Fruit fly (Drosophila melanogaster) whole organism, embryonic: ENCODE results near the gene CG17134.

ENCODE experiments used
- Antp ChIP-seq: fragments of 200-800 bp; sonication (Bioruptor generic); optimal IDR thresholded peaks from 3 replicates; lab custom pipeline; 2016; ENCODE audit warnings: missing biosample characterization, missing genetic modification characterization
- BEAF-32 ChIP-seq: fragments of 200-800 bp; sonication (Bioruptor generic); optimal IDR thresholded peaks from 3 replicates; lab custom pipeline; 2017; ENCODE audit warnings: missing biosample characterization, missing genetic modification characterization, mild to moderate bottlenecking, moderate library complexity, missing genetic modification reagents
- Bteb2 ChIP-seq: fragments of 200-800 bp; sonication (Bioruptor generic); optimal IDR thresholded peaks from 2 replicates; lab custom pipeline; 2016; ENCODE audit warnings: missing biosample characterization, missing genetic modification characterization
- CG10366 ChIP-seq: fragments of 200-800 bp; sonication (Bioruptor generic); IDR thresholded peaks from 2 replicates; pipeline ENCODE4 v1.3.6; 2022; ENCODE audit warnings: missing biosample characterization, missing genetic modification characterization
- CG15514 ChIP-seq: fragments of 200-800 bp; sonication (Bioruptor generic); optimal IDR thresholded peaks from 3 replicates; lab custom pipeline; 2017; ENCODE audit warnings: missing biosample characterization, missing genetic modification characterization, mild to moderate bottlenecking, moderate library complexity, missing genetic modification reagents
- CG17361 ChIP-seq: fragments of 200-800 bp; sonication (Bioruptor generic); IDR thresholded peaks from 3 replicates; pipeline ENCODE4 v1.3.6; 2022; ENCODE audit warnings: missing biosample characterization, missing genetic modification characterization
- CG17802 ChIP-seq: fragments of 200-800 bp; sonication (Bioruptor generic); optimal IDR thresholded peaks from 2 replicates; lab custom pipeline; 2018; ENCODE audit warnings: missing biosample characterization, mild to moderate bottlenecking, missing genetic modification characterization, moderate library complexity
- CG17829 ChIP-seq: fragments of 200-800 bp; optimal IDR thresholded peaks from 2 replicates; lab custom pipeline; 2019; ENCODE audit warnings: missing biosample characterization, mild to moderate bottlenecking, missing genetic modification characterization, moderate library complexity
- CG34422 ChIP-seq: fragments of 200-800 bp; sonication (Bioruptor generic); IDR thresholded peaks from 3 replicates; pipeline ENCODE4 v1.3.6; 2022; ENCODE audit warnings: missing biosample characterization, missing genetic modification characterization
- CG3995 ChIP-seq: fragments of 200-800 bp; sonication (Bioruptor generic); optimal IDR thresholded peaks from 3 replicates; lab custom pipeline; 2016; ENCODE audit warnings: missing biosample characterization, missing genetic modification characterization
- CG4360 ChIP-seq: fragments of 200-800 bp; sonication (Bioruptor generic); IDR thresholded peaks from 2 replicates; pipeline ENCODE4 v1.3.6; 2022; ENCODE audit warnings: missing biosample characterization, missing genetic modification characterization
- CG6689 ChIP-seq: fragments of 200-800 bp; sonication (Bioruptor generic); IDR thresholded peaks from 2 replicates; pipeline ENCODE4 v1.3.6; 2022; ENCODE audit warnings: missing biosample characterization, missing genetic modification characterization
- CHES-1-like ChIP-seq: fragments of 200-800 bp; sonication (Bioruptor generic); optimal IDR thresholded peaks from 2 replicates; lab custom pipeline; 2016; ENCODE audit warnings: missing biosample characterization, missing genetic modification characterization
- Elba2 ChIP-seq: fragments of 200-800 bp; sonication (Bioruptor generic); optimal IDR thresholded peaks from 3 replicates; lab custom pipeline; 2016; ENCODE audit warnings: missing biosample characterization, missing genetic modification characterization
- Fer2 ChIP-seq: fragments of 200-800 bp; sonication (Bioruptor generic); optimal IDR thresholded peaks from 2 replicates; lab custom pipeline; 2018; ENCODE audit warnings: missing biosample characterization, mild to moderate bottlenecking, missing genetic modification characterization, moderate library complexity
- H15 ChIP-seq: fragments of 200-800 bp; sonication (Bioruptor generic); IDR thresholded peaks from 3 replicates; pipeline ENCODE4 v1.3.6; 2022; ENCODE audit warnings: missing biosample characterization, missing genetic modification characterization
- HLHmδ ChIP-seq: fragments of 200-800 bp; sonication (Bioruptor generic); optimal IDR thresholded peaks from 2 replicates; lab custom pipeline; 2018; ENCODE audit warnings: missing biosample characterization, mild to moderate bottlenecking, missing genetic modification characterization, moderate library complexity
- Hmr ChIP-seq: fragments of 200-800 bp; sonication (Bioruptor generic); optimal IDR thresholded peaks from 3 replicates; lab custom pipeline; 2017; ENCODE audit warnings: mild to moderate bottlenecking, missing biosample characterization, missing genetic modification reagents, missing genetic modification characterization
- Hr3 ChIP-seq: fragments of 200-800 bp; sonication (Bioruptor generic); optimal IDR thresholded peaks from 3 replicates; lab custom pipeline; 2016; ENCODE audit warnings: missing biosample characterization, missing genetic modification characterization
- Hr78 ChIP-seq, 2 experiments: fragments of 200-800 bp in 1 of 2; fragments of >200 bp in 1 of 2; sonication (Bioruptor generic) in 1 of 2; optimal IDR thresholded peaks; 2 replicates each; lab custom pipeline; 2017 to 2019; ENCODE audit warnings: missing biosample characterization in 2 of 2, missing genetic modification characterization in 2 of 2, mild to moderate bottlenecking in 1 of 2, moderate library complexity in 1 of 2
- Meics ChIP-seq: fragments of 200-800 bp; sonication (Bioruptor generic); optimal IDR thresholded peaks from 2 replicates; lab custom pipeline; 2017; ENCODE audit warnings: missing biosample characterization, mild to moderate bottlenecking, missing genetic modification characterization
- NFAT ChIP-seq: fragments of 200-800 bp; sonication (Bioruptor generic); IDR thresholded peaks from 2 replicates; pipeline ENCODE4 v1.3.6; 2022; ENCODE audit warnings: missing biosample characterization, missing genetic modification characterization
- Vsx1 ChIP-seq: fragments of 200-800 bp; sonication (Bioruptor generic); optimal IDR thresholded peaks from 2 replicates; lab custom pipeline; 2017; ENCODE audit warnings: missing biosample characterization, mild to moderate bottlenecking, missing genetic modification characterization, missing genetic modification reagents
- Xrp1 ChIP-seq: fragments of 200-800 bp; sonication (Bioruptor generic); IDR thresholded peaks from 2 replicates; pipeline ENCODE4 v1.3.6; 2022; ENCODE audit warnings: missing biosample characterization, missing genetic modification characterization
- al ChIP-seq: fragments of 200-800 bp; sonication (Bioruptor generic); IDR thresholded peaks from 2 replicates; pipeline ENCODE4 v1.3.6; 2022; ENCODE audit warnings: missing biosample characterization, missing genetic modification characterization
- ase ChIP-seq: fragments of 200-800 bp; sonication (Bioruptor generic); IDR thresholded peaks from 3 replicates; pipeline ENCODE4 v1.3.6; 2022; ENCODE audit warnings: missing biosample characterization, missing genetic modification characterization
- caup ChIP-seq: fragments of 200-800 bp; sonication (Bioruptor generic); optimal IDR thresholded peaks from 3 replicates; lab custom pipeline; 2017; ENCODE audit warnings: missing biosample characterization, mild to moderate bottlenecking, missing genetic modification characterization, moderate library complexity; ENCODE audit not compliant: severe bottlenecking
- chm ChIP-seq: fragments of 200-800 bp; sonication (Bioruptor generic); IDR thresholded peaks from 2 replicates; pipeline ENCODE4 v1.3.6; 2022; ENCODE audit warnings: missing biosample characterization, missing genetic modification characterization
- cwo ChIP-seq: fragments of 200-800 bp; sonication (Bioruptor generic); optimal IDR thresholded peaks from 3 replicates; lab custom pipeline; 2017; ENCODE audit warnings: missing biosample characterization, missing genetic modification characterization, mild to moderate bottlenecking, moderate library complexity, missing genetic modification reagents
- dmrt11E ChIP-seq: fragments of 200-800 bp; sonication (Bioruptor generic); optimal IDR thresholded peaks from 3 replicates; lab custom pipeline; 2018; ENCODE audit warnings: missing biosample characterization, mild to moderate bottlenecking, missing genetic modification characterization, moderate library complexity
- ewg ChIP-seq: fragments of 200-800 bp; sonication (Bioruptor generic); optimal IDR thresholded peaks from 3 replicates; lab custom pipeline; 2017; ENCODE audit warnings: mild to moderate bottlenecking, missing biosample characterization, missing genetic modification reagents, missing genetic modification characterization
- fd3F ChIP-seq: fragments of 200-800 bp; sonication (Bioruptor generic); optimal IDR thresholded peaks from 2 replicates; lab custom pipeline; 2018; ENCODE audit warnings: missing biosample characterization, mild to moderate bottlenecking, missing genetic modification characterization, moderate library complexity
- ham ChIP-seq: fragments of 200-800 bp; sonication (Bioruptor generic); IDR thresholded peaks from 2 replicates; pipeline ENCODE4 v1.3.6; 2022; ENCODE audit warnings: missing biosample characterization, missing genetic modification characterization
- ind ChIP-seq: fragments of 200-800 bp; sonication (Bioruptor generic); optimal IDR thresholded peaks from 3 replicates; lab custom pipeline; 2016; ENCODE audit warnings: missing biosample characterization, missing genetic modification characterization
- jumu ChIP-seq: fragments of 200-800 bp; sonication (Bioruptor generic); optimal IDR thresholded peaks from 3 replicates; lab custom pipeline; 2016; ENCODE audit warnings: missing biosample characterization, missing genetic modification characterization
- lmd ChIP-seq: fragments of 200-800 bp; sonication (Bioruptor generic); IDR thresholded peaks from 2 replicates; pipeline ENCODE4 v1.3.6; 2022; ENCODE audit warnings: missing biosample characterization, missing genetic modification characterization
- pan ChIP-seq, 4 experiments: fragments of >200 bp in 3 of 4; fragments of 200-800 bp in 1 of 4; sonication (Bioruptor generic) in 1 of 4; optimal IDR thresholded peaks in 3 of 4; IDR thresholded peaks in 1 of 4; 2 replicates each; pipeline versions ENCODE4 v1.3.6 to Lab custom; 2017 to 2022; ENCODE audit warnings: missing biosample characterization in 2 of 4, missing genetic modification characterization in 2 of 4, mixed read lengths in 1 of 4
- peb ChIP-seq: fragments of 200-800 bp; sonication (Bioruptor generic); IDR thresholded peaks from 2 replicates; pipeline ENCODE4 v1.3.6; 2022; ENCODE audit warnings: missing biosample characterization, missing genetic modification characterization
- phol ChIP-seq: fragments of 200-800 bp; sonication (Bioruptor generic); optimal IDR thresholded peaks from 3 replicates; lab custom pipeline; 2018; ENCODE audit warnings: missing biosample characterization, mild to moderate bottlenecking, missing genetic modification characterization, moderate library complexity
- sd ChIP-seq: fragments of 200-800 bp; sonication (Bioruptor generic); optimal IDR thresholded peaks from 3 replicates; lab custom pipeline; 2018; ENCODE audit warnings: missing biosample characterization, mild to moderate bottlenecking, missing genetic modification characterization, moderate library complexity
- sens ChIP-seq: fragments of 200-800 bp; sonication (Bioruptor generic); peaks from one replicate; lab custom pipeline; 2016; ENCODE audit warnings: missing biosample characterization, missing genetic modification characterization
- slbo ChIP-seq: fragments of 200-800 bp; sonication (Bioruptor generic); IDR thresholded peaks from 2 replicates; pipeline ENCODE4 v1.3.6; 2022; ENCODE audit warnings: missing biosample characterization, missing genetic modification characterization
- sug ChIP-seq: fragments of 200-800 bp; optimal IDR thresholded peaks from 2 replicates; lab custom pipeline; 2019; ENCODE audit warnings: missing biosample characterization, mild to moderate bottlenecking, missing genetic modification characterization, moderate library complexity
- tap ChIP-seq: fragments of 200-800 bp; optimal IDR thresholded peaks from 3 replicates; lab custom pipeline; 2019; ENCODE audit warnings: missing biosample characterization, mild to moderate bottlenecking, missing genetic modification characterization, moderate library complexity
- tgo ChIP-seq: fragments of 200-800 bp; sonication (Bioruptor generic); IDR thresholded peaks from 3 replicates; pipeline ENCODE4 v1.3.6; 2022; ENCODE audit warnings: missing biosample characterization, missing genetic modification characterization
- ttk ChIP-seq: fragments of 200-800 bp; sonication (Bioruptor generic); IDR thresholded peaks from 2 replicates; pipeline ENCODE4 v2.1.2; 2022; ENCODE audit warnings: missing biosample characterization, missing genetic modification characterization
- zen ChIP-seq: fragments of 200-800 bp; sonication (Bioruptor generic); optimal IDR thresholded peaks from 3 replicates; lab custom pipeline; 2018; ENCODE audit warnings: missing biosample characterization, mild to moderate bottlenecking, missing genetic modification characterization, moderate library complexity

Gene CG17134

dm6 chr2L:10858064-10859047 lies 37.9 kb downstream of the CG17134 start, which contains the start of the genes aurB and Stam (continued):
- TF ChIP-seq pan (optimal IDR thresholded peaks at IDR 0.05; lab: Kevin White, UChicago) (no peak), pan (GFP tag; optimal IDR thresholded peaks at IDR 0.05 in 1 of 2, IDR thresholded peaks at IDR 0.05 in 1 of 2) (peak in 1 of 2 experiments; percentile 37), ind (peak; percentile 15), tap (tag; lab: Kevin White, UChicago) (peak; percentile 29), chm (GFP tag; lab: Robert Waterston, UW) (0 out of 2 replicates have a peak, but pooled peaks have one; percentile 12), lmd (GFP tag; lab: Robert Waterston, UW) (peak; percentile 26), Bteb2 (GFP tag; lab: Kevin White, UChicago) (no peak), Meics (GFP tag; lab: Kevin White, UChicago) (peak; percentile 39), sug (peak; percentile 31), CG15514 (GFP tag; lab: Kevin White, UChicago) (peak; percentile 50), ewg (GFP tag; lab: Kevin White, UChicago) (peak; percentile 40), ham (GFP tag; lab: Robert Waterston, UW) (no peak), Fer2 (tag; lab: Kevin White, UChicago) (peak; percentile 29), CG17361 (GFP tag; lab: Robert Waterston, UW) (peak; percentile 67), al (peak; percentile 15; the same call in 1 of the 2 replicates), Elba2 (peak; percentile 95), Hr3 (GFP tag; lab: Kevin White, UChicago) (peak; percentile 53), cwo (peak; percentile 32), CG6689 (GFP tag; lab: Robert Waterston, UW) (peak; percentile 50; the same call in 1 of the 2 replicates), Xrp1 (peak; percentile 64; the same call in 1 of the 2 replicates), HLHmδ (GFP tag; lab: Kevin White, UChicago) (no peak), CHES-1-like (GFP tag; lab: Kevin White, UChicago) (no peak), peb (GFP tag; lab: Robert Waterston, UW) (no peak), ase (0 out of 3 replicates have a peak, but pooled peaks have one; percentile 25), Hr78 (GFP tag; optimal IDR thresholded peaks at IDR 0.05; lab: Kevin White, UChicago) (no peak), sens (GFP tag; lab: Kevin White, UChicago) (peak; percentile 17), jumu (GFP tag; lab: Kevin White, UChicago) (no peak), phol (tag; lab: Kevin White, UChicago) (peak; percentile 71), NFAT (GFP tag; lab: Robert Waterston, UW) (peak; percentile 21; the same call in 1 of the 2 replicates), sd (tag; lab: Kevin White, UChicago) (peak; percentile 31), fd3F (GFP tag; lab: Kevin White, UChicago) (peak; percentile 40), zen (tag; lab: Kevin White, UChicago) (peak; percentile 53), caup (GFP tag; lab: Kevin White, UChicago) (peak; percentile 13), CG34422 (GFP tag; lab: Robert Waterston, UW) (peak; percentile 51; the same call in 1 of the 3 replicates), Vsx1 (no peak), CG4360 (GFP tag; lab: Robert Waterston, UW) (no peak), CG3995 (GFP tag; lab: Kevin White, UChicago) (peak; percentile 97), BEAF-32 (GFP tag; lab: Kevin White, UChicago) (peak; percentile 7), CG10366 (GFP tag; lab: Robert Waterston, UW) (peak; percentile 24), Antp (GFP tag; lab: Kevin White, UChicago) (no peak), H15 (GFP tag; lab: Robert Waterston, UW) (no peak), Hmr (GFP tag; lab: Kevin White, UChicago) (peak; percentile 55), tgo (peak; percentile 49; the same call in 2 of the 3 replicates), dmrt11E (peak; percentile 76), slbo (peak; percentile 47; the same call in 1 of the 2 replicates), CG17829 (tag; lab: Kevin White, UChicago) (peak; percentile 75), CG17802 (tag; lab: Kevin White, UChicago) (no peak), ttk (GFP tag; lab: Robert Waterston, UW) (peak; percentile 18; the same call in 1 of the 2 replicates)
